Fruit fly (Drosophila melanogaster) whole organism, embryonic: ENCODE measurements around the gene Tsp33B.
A peak's percentile ranks its signal among the peaks of the same experiment; 100 is the strongest.

Experiments
- ATbp ChIP-seq: fragments of 200-800 bp; sonication (Bioruptor generic); optimal IDR thresholded peaks from 2 replicates; lab custom pipeline; 2017; ENCODE audit warnings: missing biosample characterization, mild to moderate bottlenecking, missing genetic modification characterization, missing genetic modification reagents
- Atf-2 ChIP-seq: fragments of 200-800 bp; sonication (Bioruptor generic); optimal IDR thresholded peaks from 2 replicates; lab custom pipeline; 2016; ENCODE audit warnings: missing biosample characterization, missing genetic modification characterization
- CG11247 ChIP-seq: fragments of 200-800 bp; sonication (Bioruptor generic); IDR thresholded peaks from 2 replicates; pipeline ENCODE4 v1.3.6; 2022; ENCODE audit warnings: missing biosample characterization, missing genetic modification characterization
- CG1233 ChIP-seq: fragments of 200-800 bp; sonication (Bioruptor generic); optimal IDR thresholded peaks from 4 replicates; lab custom pipeline; 2018; ENCODE audit warnings: missing biosample characterization, mild to moderate bottlenecking, missing genetic modification characterization
- CG13123 ChIP-seq: fragments of 200-800 bp; sonication (Bioruptor generic); optimal IDR thresholded peaks from 2 replicates; lab custom pipeline; 2016; ENCODE audit warnings: missing biosample characterization, missing genetic modification characterization
- CG13424 ChIP-seq: fragments of 200-800 bp; sonication (Bioruptor generic); optimal IDR thresholded peaks from 2 replicates; lab custom pipeline; 2019; ENCODE audit warnings: missing biosample characterization, mild to moderate bottlenecking, missing genetic modification characterization, moderate library complexity
- CG30431 ChIP-seq: fragments of 200-800 bp; sonication (Bioruptor generic); optimal IDR thresholded peaks from 2 replicates; lab custom pipeline; 2017; ENCODE audit warnings: missing biosample characterization, missing genetic modification characterization
- CG34224 ChIP-seq: fragments of 200-800 bp; sonication (Bioruptor generic); IDR thresholded peaks from 3 replicates; pipeline ENCODE4 v1.3.6; 2022; ENCODE audit warnings: missing biosample characterization, missing genetic modification characterization; ENCODE audit not compliant: partially characterized antibody
- CG4282 ChIP-seq: fragments of 200-800 bp; sonication (Bioruptor generic); optimal IDR thresholded peaks from 2 replicates; lab custom pipeline; 2016; ENCODE audit warnings: missing biosample characterization, missing genetic modification characterization
- CG4360 ChIP-seq: fragments of 200-800 bp; sonication (Bioruptor generic); IDR thresholded peaks from 2 replicates; pipeline ENCODE4 v1.3.6; 2022; ENCODE audit warnings: missing biosample characterization, missing genetic modification characterization
- CG6791 ChIP-seq: fragments of 200-800 bp; sonication (Bioruptor generic); IDR thresholded peaks from 3 replicates; pipeline ENCODE4 v1.3.6; 2022; ENCODE audit warnings: missing biosample characterization, missing genetic modification characterization; ENCODE audit not compliant: partially characterized antibody
- CG7271 ChIP-seq: fragments of 200-800 bp; sonication (Bioruptor generic); optimal IDR thresholded peaks from 2 replicates; lab custom pipeline; 2018; ENCODE audit warnings: missing biosample characterization, mild to moderate bottlenecking, missing genetic modification characterization, moderate library complexity
- CG7786 ChIP-seq: fragments of 200-800 bp; sonication (Bioruptor generic); optimal IDR thresholded peaks from 2 replicates; lab custom pipeline; 2016; ENCODE audit warnings: missing biosample characterization, missing genetic modification characterization
- Dref ChIP-seq: fragments of 200-800 bp; sonication (Bioruptor generic); IDR thresholded peaks from 2 replicates; pipeline ENCODE4 v1.3.6; 2022; ENCODE audit warnings: missing biosample characterization, missing genetic modification characterization
- GATAe ChIP-seq: fragments of 200-800 bp; sonication (Bioruptor generic); conservative IDR thresholded peaks from 2 replicates; pipeline ENCODE4 v1.3.6; 2022; ENCODE audit warnings: missing biosample characterization, missing genetic modification characterization
- Hand ChIP-seq: fragments of 200-800 bp; sonication (Bioruptor generic); optimal IDR thresholded peaks from 2 replicates; lab custom pipeline; 2017; ENCODE audit warnings: mild to moderate bottlenecking, missing biosample characterization, missing genetic modification reagents, missing genetic modification characterization
- HmgD ChIP-seq: fragments of 200-800 bp; sonication (Bioruptor generic); optimal IDR thresholded peaks from 3 replicates; lab custom pipeline; 2016; ENCODE audit warnings: missing biosample characterization, missing genetic modification characterization
- Hr3 ChIP-seq: fragments of 200-800 bp; sonication (Bioruptor generic); optimal IDR thresholded peaks from 3 replicates; lab custom pipeline; 2016; ENCODE audit warnings: missing biosample characterization, missing genetic modification characterization
- MTF-1 ChIP-seq: fragments of 200-800 bp; sonication (Bioruptor generic); optimal IDR thresholded peaks from 2 replicates; lab custom pipeline; 2018; ENCODE audit warnings: missing biosample characterization, mild to moderate bottlenecking, missing genetic modification characterization, borderline replicate concordance
- Mad ChIP-seq: fragments of 200-800 bp; sonication (Bioruptor generic); optimal IDR thresholded peaks from 2 replicates; lab custom pipeline; 2016; ENCODE audit warnings: missing biosample characterization, missing genetic modification characterization
- Myb ChIP-seq: fragments of 200-800 bp; sonication (Bioruptor generic); optimal IDR thresholded peaks from 2 replicates; lab custom pipeline; 2016; ENCODE audit warnings: missing biosample characterization, missing genetic modification characterization
- Scr ChIP-seq: fragments of 200-800 bp; sonication (Bioruptor generic); IDR thresholded peaks from 2 replicates; pipeline ENCODE4 v1.3.6; 2022; ENCODE audit warnings: missing biosample characterization, missing genetic modification characterization; ENCODE audit not compliant: partially characterized antibody
- Six4 ChIP-seq: fragments of 200-800 bp; sonication (Bioruptor generic); optimal IDR thresholded peaks from 2 replicates; lab custom pipeline; 2016; ENCODE audit warnings: missing biosample characterization, missing genetic modification characterization
- YL-1 ChIP-seq: fragments of 200-800 bp; sonication (Bioruptor generic); optimal IDR thresholded peaks from 3 replicates; lab custom pipeline; 2017; ENCODE audit warnings: missing biosample characterization, mild to moderate bottlenecking, missing genetic modification characterization
- aop ChIP-seq: fragments of 200-800 bp; sonication (Bioruptor generic); IDR thresholded peaks from 2 replicates; pipeline ENCODE4 v1.3.6; 2022; ENCODE audit warnings: missing biosample characterization, missing genetic modification characterization
- ato ChIP-seq: fragments of 200-800 bp; sonication (Bioruptor generic); IDR thresholded peaks from 2 replicates; pipeline ENCODE4 v1.3.6; 2022; ENCODE audit warnings: missing biosample characterization, missing genetic modification characterization; ENCODE audit not compliant: partially characterized antibody
- chinmo ChIP-seq: fragments of 200-800 bp; sonication (Bioruptor generic); IDR thresholded peaks from 4 replicates; pipeline ENCODE4 v1.3.6; 2022; ENCODE audit warnings: missing biosample characterization, missing genetic modification characterization; ENCODE audit not compliant: partially characterized antibody
- chn ChIP-seq: fragments of 200-800 bp; sonication (Bioruptor generic); optimal IDR thresholded peaks from 2 replicates; lab custom pipeline; 2016; ENCODE audit warnings: missing biosample characterization, missing genetic modification characterization
- ci ChIP-seq: fragments of 200-800 bp; sonication (Bioruptor generic); IDR thresholded peaks from 3 replicates; pipeline ENCODE4 v1.3.6; 2022; ENCODE audit warnings: missing biosample characterization, missing genetic modification characterization
- dmrt99B ChIP-seq: fragments of 200-800 bp; sonication (Bioruptor generic); optimal IDR thresholded peaks from 2 replicates; lab custom pipeline; 2018; ENCODE audit warnings: missing biosample characterization, mild to moderate bottlenecking, missing genetic modification characterization, moderate library complexity
- exex ChIP-seq: fragments of 200-800 bp; sonication (Bioruptor generic); optimal IDR thresholded peaks from 4 replicates; lab custom pipeline; 2018; ENCODE audit warnings: missing biosample characterization, mild to moderate bottlenecking, missing genetic modification characterization, moderate library complexity
- eyg ChIP-seq: fragments of 200-800 bp; sonication (Bioruptor generic); optimal IDR thresholded peaks from 3 replicates; lab custom pipeline; 2016; ENCODE audit warnings: missing biosample characterization, missing genetic modification characterization
- fd3F ChIP-seq: fragments of 200-800 bp; sonication (Bioruptor generic); optimal IDR thresholded peaks from 2 replicates; lab custom pipeline; 2018; ENCODE audit warnings: missing biosample characterization, mild to moderate bottlenecking, missing genetic modification characterization, moderate library complexity
- gcm ChIP-seq: fragments of 200-800 bp; sonication (Bioruptor generic); optimal IDR thresholded peaks from 2 replicates; lab custom pipeline; 2019; ENCODE audit warnings: missing biosample characterization, mild to moderate bottlenecking, missing genetic modification characterization, moderate library complexity
- gem ChIP-seq: fragments of 200-800 bp; sonication (Bioruptor generic); optimal IDR thresholded peaks from 2 replicates; lab custom pipeline; 2019; ENCODE audit warnings: missing biosample characterization, mild to moderate bottlenecking, missing genetic modification characterization, moderate library complexity
- ind ChIP-seq: fragments of 200-800 bp; sonication (Bioruptor generic); optimal IDR thresholded peaks from 3 replicates; lab custom pipeline; 2016; ENCODE audit warnings: missing biosample characterization, missing genetic modification characterization
- jumu ChIP-seq: fragments of 200-800 bp; sonication (Bioruptor generic); optimal IDR thresholded peaks from 3 replicates; lab custom pipeline; 2016; ENCODE audit warnings: missing biosample characterization, missing genetic modification characterization
- maf-S ChIP-seq: fragments of 200-800 bp; sonication (Bioruptor generic); optimal IDR thresholded peaks from 2 replicates; lab custom pipeline; 2016; ENCODE audit warnings: missing biosample characterization, missing genetic modification characterization
- mld ChIP-seq: fragments of 200-800 bp; sonication (Bioruptor generic); IDR thresholded peaks from 3 replicates; pipeline ENCODE4 v1.3.6; 2022; ENCODE audit warnings: missing biosample characterization, missing genetic modification characterization; ENCODE audit not compliant: partially characterized antibody
- nerfin-2 ChIP-seq: fragments of 200-800 bp; sonication (Bioruptor generic); IDR thresholded peaks from 2 replicates; pipeline ENCODE4 v1.3.6; 2022; ENCODE audit warnings: missing biosample characterization, missing genetic modification characterization; ENCODE audit not compliant: partially characterized antibody
- nmo ChIP-seq: fragments of 200-800 bp; sonication (Bioruptor generic); optimal IDR thresholded peaks from 2 replicates; lab custom pipeline; 2018; ENCODE audit warnings: missing biosample characterization, mild to moderate bottlenecking, missing genetic modification characterization, moderate library complexity
- org-1 ChIP-seq: fragments of 200-800 bp; sonication (Bioruptor generic); optimal IDR thresholded peaks from 2 replicates; lab custom pipeline; 2017; ENCODE audit warnings: missing biosample characterization, missing genetic modification characterization
- pan ChIP-seq, 4 experiments: fragments of >200 bp in 3 of 4; fragments of 200-800 bp in 1 of 4; sonication (Bioruptor generic) in 1 of 4; optimal IDR thresholded peaks in 3 of 4; IDR thresholded peaks in 1 of 4; 2 replicates each; pipeline versions ENCODE4 v1.3.6 to Lab custom; 2017 to 2022; ENCODE audit warnings: missing biosample characterization in 2 of 4, missing genetic modification characterization in 2 of 4, mixed read lengths in 1 of 4
- pho ChIP-seq: fragments of 200-800 bp; sonication (Bioruptor generic); optimal IDR thresholded peaks from 2 replicates; lab custom pipeline; 2016; ENCODE audit warnings: missing biosample characterization, missing genetic modification characterization
- salm ChIP-seq: fragments of 200-800 bp; sonication (Bioruptor generic); optimal IDR thresholded peaks from 2 replicates; lab custom pipeline; 2018; ENCODE audit warnings: missing biosample characterization, mild to moderate bottlenecking, missing genetic modification characterization
- tup ChIP-seq: fragments of 200-800 bp; sonication (Bioruptor generic); optimal IDR thresholded peaks from 2 replicates; lab custom pipeline; 2016; ENCODE audit warnings: missing biosample characterization, mild to moderate bottlenecking, missing genetic modification characterization, moderate library complexity
- twi ChIP-seq: fragments of 200-800 bp; optimal IDR thresholded peaks from 2 replicates; lab custom pipeline; 2019; ENCODE audit warnings: missing biosample characterization, mild to moderate bottlenecking, missing genetic modification characterization, moderate library complexity
- unpg ChIP-seq: fragments of 200-800 bp; sonication (Bioruptor generic); optimal IDR thresholded peaks from 3 replicates; lab custom pipeline; 2018; ENCODE audit warnings: missing biosample characterization, mild to moderate bottlenecking, missing genetic modification characterization, moderate library complexity
- zf30C ChIP-seq: fragments of 200-800 bp; sonication (Bioruptor generic); optimal IDR thresholded peaks from 3 replicates; lab custom pipeline; 2018; ENCODE audit warnings: missing biosample characterization, mild to moderate bottlenecking, missing genetic modification characterization

Gene Tsp33B

DNA sequence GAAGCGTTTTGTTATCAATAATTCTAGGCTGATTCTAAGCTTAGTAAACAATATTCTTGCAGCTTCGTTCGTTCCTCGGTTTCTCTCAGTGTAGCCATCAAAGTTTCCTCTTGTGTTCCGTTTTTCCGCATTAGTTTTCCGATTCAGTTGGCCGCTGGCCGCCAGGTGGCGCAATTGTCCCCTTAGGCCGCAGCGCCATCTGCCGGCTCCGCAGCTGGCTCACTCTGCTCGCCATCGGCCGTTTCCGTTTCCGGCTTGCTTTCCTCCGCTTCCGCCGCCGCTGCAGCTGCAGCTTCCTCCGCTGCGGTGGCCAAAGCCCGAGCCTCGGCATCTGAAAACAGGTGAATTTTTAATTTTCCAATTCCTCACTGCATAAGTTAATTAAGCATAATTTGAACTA lies 24.2 kb upstream of the Tsp33B start (continued):
- TF ChIP-seq CG1233 (GFP tag; lab: Kevin White, UChicago) (peak; percentile 97), MTF-1 (GFP tag; lab: Kevin White, UChicago) (peak; percentile 99), org-1 (GFP tag; lab: Kevin White, UChicago) (peak; percentile 91), CG7271 (tag; lab: Kevin White, UChicago) (peak; percentile 100), ci (GFP tag; lab: Robert Waterston, UW) (peak; percentile 99), HmgD (GFP tag; lab: Kevin White, UChicago) (peak; percentile 90), Atf-2 (GFP tag; lab: Kevin White, UChicago) (peak; percentile 78), Six4 (GFP tag; lab: Kevin White, UChicago) (peak; percentile 96), ato (no peak), maf-S (GFP tag; lab: Kevin White, UChicago) (peak; percentile 83), CG6791 (GFP tag; lab: Robert Waterston, UW) (peak; percentile 48; the same call in 1 of the 3 replicates), twi (peak; percentile 89), GATAe (GFP tag; lab: Robert Waterston, UW) (peak; percentile 31; the same call in 1 of the 2 replicates), pan (optimal IDR thresholded peaks at IDR 0.05; lab: Kevin White, UChicago) (no peak), pan (GFP tag; optimal IDR thresholded peaks at IDR 0.05 in 1 of 2, IDR thresholded peaks at IDR 0.05 in 1 of 2) (peak in 1 of 2 experiments; percentile 89), Hand (GFP tag; lab: Kevin White, UChicago) (peak; percentile 79), CG4282 (GFP tag; lab: Kevin White, UChicago) (peak; percentile 82), gem (tag; lab: Kevin White, UChicago) (peak; percentile 77), tup (GFP tag; lab: Kevin White, UChicago) (peak; percentile 74), CG11247 (GFP tag; lab: Robert Waterston, UW) (peak; percentile 90), ind (GFP tag; lab: Kevin White, UChicago) (peak; percentile 90), Mad (GFP tag; lab: Kevin White, UChicago) (peak; percentile 95), dmrt99B (tag; lab: Kevin White, UChicago) (peak; percentile 87), Scr (GFP tag; lab: Robert Waterston, UW) (no peak), eyg (GFP tag; lab: Kevin White, UChicago) (peak; percentile 95), chinmo (GFP tag; lab: Robert Waterston, UW) (no peak), nmo (GFP tag; lab: Kevin White, UChicago) (peak; percentile 90), unpg (peak; percentile 94), Myb (GFP tag; lab: Kevin White, UChicago) (peak; percentile 68), gcm (peak; percentile 91), pho (peak; percentile 69), Dref (GFP tag; lab: Robert Waterston, UW) (peak; percentile 27; the same call in 1 of the 2 replicates), Hr3 (peak; percentile 87), zf30C (GFP tag; lab: Kevin White, UChicago) (peak; percentile 67), jumu (GFP tag; lab: Kevin White, UChicago) (peak; percentile 82), nerfin-2 (no peak), chn (GFP tag; lab: Kevin White, UChicago) (peak; percentile 93), exex (tag; lab: Kevin White, UChicago) (peak; percentile 30), CG13123 (GFP tag; lab: Kevin White, UChicago) (peak; percentile 89), mld (GFP tag; lab: Robert Waterston, UW) (no peak), CG30431 (GFP tag; lab: Kevin White, UChicago) (peak; percentile 98), YL-1 (peak; percentile 98), aop (GFP tag; lab: Robert Waterston, UW) (peak; percentile 74; the same call in 1 of the 2 replicates), CG7786 (GFP tag; lab: Kevin White, UChicago) (peak; percentile 76), ATbp (GFP tag; lab: Kevin White, UChicago) (peak; percentile 98), fd3F (GFP tag; lab: Kevin White, UChicago) (peak; percentile 74), CG4360 (peak; percentile 75), salm (tag; lab: Kevin White, UChicago) (peak; percentile 75), CG13424 (tag; lab: Kevin White, UChicago) (peak; percentile 76), CG34224 (GFP tag; lab: Robert Waterston, UW) (no peak)
